Worm (Caenorhabditis elegans) whole organism, L1 larva: ENCODE data around the gene F40C5.2.
"Not testable (repeated sequence)": the region's sequence is repeated elsewhere in the genome, so short reads cannot be mapped to it uniquely, and the experiment has no call there.

Experiments
- aha-1 ChIP-seq: fragments of 150-350 bp; optimal IDR thresholded peaks from 2 replicates; lab custom pipeline; 2014; ENCODE audit warnings: missing biosample characterization, missing genetic modification characterization
- ceh-82 ChIP-seq, 3 experiments: fragments of 150-350 bp in 1 of 3; sonication (generic microtip) in 2 of 3; optimal IDR thresholded peaks; 2 replicates each; lab custom pipeline; 2014 to 2017; ENCODE audit warnings: missing biosample characterization in 3 of 3, missing genetic modification characterization in 3 of 3
- nhr-76 ChIP-seq: sonication (generic microtip); optimal IDR thresholded peaks from 2 replicates; lab custom pipeline; 2017; ENCODE audit warnings: missing biosample characterization, missing genetic modification characterization
- pqm-1 ChIP-seq: sonication (generic microtip); optimal IDR thresholded peaks from 3 replicates; lab custom pipeline; 2017; ENCODE audit warnings: missing biosample characterization, missing genetic modification characterization
- zip-4 ChIP-seq: fragments of 200-800 bp; sonication (Bioruptor generic); optimal IDR thresholded peaks from 2 replicates; lab custom pipeline; 2018; ENCODE audit warnings: mild to moderate bottlenecking, missing genetic modification characterization, moderate library complexity, missing compliant biosample characterization

DNA sequence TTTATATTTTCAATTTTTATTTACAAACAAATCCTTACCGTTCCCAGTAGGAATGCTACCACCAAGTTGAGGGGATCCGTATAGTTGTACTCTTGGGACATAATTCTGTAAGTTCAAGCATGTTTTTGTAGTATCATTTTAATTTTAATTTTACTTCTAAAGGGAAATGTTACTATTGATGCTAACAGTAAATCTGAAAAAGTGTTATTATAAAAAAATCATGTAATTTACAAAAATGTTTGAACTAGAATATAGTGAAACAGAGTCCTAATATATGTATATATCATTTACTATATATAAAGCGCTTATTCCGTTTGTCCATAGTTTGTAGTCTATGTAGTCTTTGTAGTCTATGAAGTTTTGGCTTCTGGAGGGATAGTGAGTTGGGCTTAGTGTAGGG is 49.8 kb downstream of the F40C5.2 start, which contains the start of gene srx-93:
- TF ChIP-seq nhr-76 (tag; lab: Kevin White, UChicago); pqm-1; zip-4; aha-1; ceh-82 (tag; optimal IDR thresholded peaks at IDR 0.05; lab: Kevin White, UChicago): not testable (repeated sequence)
